Worm (Caenorhabditis elegans) whole organism, L3 larva: ENCODE measurements around the gene C16D9.9.

Experiments used
- R02D3.7 ChIP-seq: fragments of 150-350 bp; optimal IDR thresholded peaks from 2 replicates; lab custom pipeline; 2014; ENCODE audit warnings: missing biosample characterization, missing genetic modification characterization
- fos-1 ChIP-seq: fragments of 150-350 bp; optimal IDR thresholded peaks from 2 replicates; lab custom pipeline; 2014; ENCODE audit warnings: missing biosample characterization, missing genetic modification characterization
- pha-4 ChIP-seq: fragments of 150-350 bp; optimal IDR thresholded peaks from 2 replicates; lab custom pipeline; 2014; ENCODE audit warnings: missing biosample characterization, missing genetic modification reagents, missing genetic modification characterization

DNA sequence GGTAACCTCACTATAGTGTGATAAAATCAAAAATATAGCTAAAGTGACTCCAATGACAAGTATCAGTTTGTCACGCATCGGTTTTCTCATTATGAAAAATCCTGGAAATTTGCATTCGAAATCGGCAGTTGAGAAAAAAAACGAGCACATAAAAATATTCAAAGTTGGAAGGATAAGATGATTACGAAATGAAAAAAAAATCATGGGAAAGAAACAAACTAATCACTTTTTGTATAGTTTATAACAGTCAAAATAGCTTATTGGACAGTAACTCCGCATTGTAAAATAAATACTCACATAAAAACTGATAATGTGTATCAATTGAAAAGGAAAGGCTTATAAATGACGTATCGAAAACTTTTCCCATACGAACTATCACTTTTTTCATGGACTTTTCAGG is 21.2 kb upstream of the C16D9.9 start, which contains the start of gene C16D9.4:
- TF ChIP-seq R02D3.7 (tag; lab: Kevin White, UChicago) (no peak), fos-1 (no peak), pha-4 (tag; lab: Kevin White, UChicago) (no peak)
